Worm (Caenorhabditis elegans) whole organism, L3 larva: ENCODE results near the gene kin-4.

Experiments used
- ama-1 ChIP-seq: fragments of 150-350 bp; optimal IDR thresholded peaks from 2 replicates; lab custom pipeline; 2018
- ceh-28 ChIP-seq: fragments of 150-350 bp; optimal IDR thresholded peaks from 2 replicates; lab custom pipeline; 2014; ENCODE audit warnings: missing biosample characterization, missing genetic modification reagents, missing genetic modification characterization
- elt-1 ChIP-seq: fragments of 150-350 bp; optimal IDR thresholded peaks from 2 replicates; lab custom pipeline; 2014; ENCODE audit warnings: missing biosample characterization, missing genetic modification characterization
- fkh-10 ChIP-seq: sonication (generic microtip); optimal IDR thresholded peaks from 2 replicates; lab custom pipeline; 2017; ENCODE audit warnings: missing biosample characterization, missing genetic modification reagents, missing genetic modification characterization
- fos-1 ChIP-seq: fragments of 150-350 bp; optimal IDR thresholded peaks from 2 replicates; lab custom pipeline; 2014; ENCODE audit warnings: missing biosample characterization, missing genetic modification characterization
- nfya-1 ChIP-seq: sonication (generic microtip); optimal IDR thresholded peaks from 2 replicates; lab custom pipeline; 2017; ENCODE audit warnings: missing genetic modification characterization, mild to moderate bottlenecking, missing compliant biosample characterization, antibody characterized with exemption, moderate library complexity; ENCODE audit not compliant: insufficient read depth
- nhr-237 ChIP-seq: fragments of 150-350 bp; optimal IDR thresholded peaks from 2 replicates; lab custom pipeline; 2014; ENCODE audit warnings: missing biosample characterization, missing genetic modification characterization
- nhr-76 ChIP-seq: fragments of 150-350 bp; sonication (generic microtip); optimal IDR thresholded peaks from 5 replicates; lab custom pipeline; 2014; ENCODE audit warnings: missing biosample characterization, missing genetic modification characterization
- pha-4 ChIP-seq: fragments of 150-350 bp; optimal IDR thresholded peaks from 2 replicates; lab custom pipeline; 2014; ENCODE audit warnings: missing biosample characterization, missing genetic modification reagents, missing genetic modification characterization
- sea-2 ChIP-seq: fragments of 150-350 bp; sonication (generic microtip); optimal IDR thresholded peaks from 4 replicates; lab custom pipeline; 2014; ENCODE audit warnings: missing biosample characterization, missing genetic modification reagents, missing genetic modification characterization
- skn-1 ChIP-seq: fragments of 150-350 bp; optimal IDR thresholded peaks from 2 replicates; lab custom pipeline; 2014; ENCODE audit warnings: missing biosample characterization, missing genetic modification characterization
- ztf-11 ChIP-seq: fragments of 150-350 bp; optimal IDR thresholded peaks from 2 replicates; lab custom pipeline; 2014; ENCODE audit warnings: missing biosample characterization, missing genetic modification characterization
- ztf-4 ChIP-seq: fragments of 150-350 bp; optimal IDR thresholded peaks from 2 replicates; lab custom pipeline; 2014; ENCODE audit warnings: missing biosample characterization, missing genetic modification characterization

ce11 chrIV:11493899-11494298, 68.4 kb downstream of the kin-4 start:
- TF ChIP-seq ceh-28 (tag; lab: Kevin White, UChicago) = peak; percentile 29
- TF ChIP-seq skn-1 (tag; lab: Kevin White, UChicago) = no peak
- no peak for TF ChIP-seq nhr-76 (tag; lab: Kevin White, UChicago)
- no peak for TF ChIP-seq ztf-11
- TF ChIP-seq nfya-1 (tag; lab: Kevin White, UChicago) = no peak
- TF ChIP-seq fos-1 (tag; lab: Kevin White, UChicago) = no peak
- TF ChIP-seq ztf-4 (tag; lab: Kevin White, UChicago) = no peak
- TF ChIP-seq nhr-237 = no peak
- no peak for TF ChIP-seq fkh-10
- no peak for TF ChIP-seq pha-4 (tag; lab: Kevin White, UChicago)
- no peak for TF ChIP-seq sea-2 (GFP tag; lab: Kevin White, UChicago)
- TF ChIP-seq ama-1 = no peak
- no peak for TF ChIP-seq elt-1 (tag; lab: Kevin White, UChicago)
